Worm (Caenorhabditis elegans): ENCODE results near the gene Y48E1B.3.

Gene Y48E1B.3

DNA sequence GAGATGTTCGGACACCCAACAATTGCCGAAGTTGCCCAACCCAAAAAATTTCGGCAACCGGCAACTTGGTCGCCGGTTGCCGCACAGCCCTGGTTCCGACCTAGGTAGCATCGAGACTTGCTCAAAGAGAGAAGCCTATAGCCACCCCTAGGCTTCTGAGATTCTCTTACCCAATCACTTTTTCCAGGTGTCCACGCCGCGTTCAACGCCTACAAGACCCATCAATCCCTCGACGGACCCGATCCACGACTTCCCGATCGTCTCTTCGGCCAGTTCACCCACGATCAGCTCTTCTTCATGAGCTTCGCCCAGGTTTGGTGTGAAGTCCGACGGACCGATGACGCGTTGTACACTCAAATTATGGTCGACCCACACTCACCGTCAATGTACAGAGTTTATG is 52.0 kb downstream of the Y48E1B.3 start:
- TF ChIP-seq nhr-42 (GFP tag; IDR thresholded peaks at IDR 0.05) (0 out of 2 replicates have a peak, but pooled peaks have one; percentile 6), set-16 (GFP tag; IDR thresholded peaks at IDR 0.05) (peak; percentile 54), unc-130 (GFP tag; optimal IDR thresholded peaks at IDR 0.05) (no peak), php-3 (GFP tag; IDR thresholded peaks at IDR 0.05) (no peak), nhr-28 (tag; optimal IDR thresholded peaks at IDR 0.05) (no peak), snpc-1.2 (GFP tag; IDR thresholded peaks at IDR 0.05) (no peak)

DNA sequence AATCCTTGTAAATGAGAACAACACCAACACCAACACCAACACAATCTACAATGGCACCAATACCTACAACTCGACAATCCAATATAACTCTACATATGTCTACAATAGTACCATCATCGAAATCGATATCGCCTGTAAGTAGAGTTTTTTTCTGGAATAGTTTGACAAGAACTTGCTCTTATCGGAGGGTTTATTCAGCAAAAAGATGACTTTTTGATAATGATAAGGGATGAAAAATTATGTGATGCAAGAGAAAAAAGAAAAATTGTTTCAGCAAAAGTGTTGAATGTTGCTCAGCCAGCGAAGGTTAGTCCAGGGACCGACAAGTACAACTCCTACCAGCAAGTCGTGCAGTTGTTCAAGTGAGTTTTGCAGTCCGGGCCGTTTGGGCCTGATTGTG is 59.2 kb downstream of the Y48E1B.3 start:
- no peak for TF ChIP-seq tra-1 (GFP tag; IDR thresholded peaks at IDR 0.05)
- no peak for TF ChIP-seq vab-7 (GFP tag; IDR thresholded peaks at IDR 0.05)
- TF ChIP-seq unc-62 (GFP tag; optimal IDR thresholded peaks at IDR 0.05 in 1 of 2) = peak in 1 of 2 experiments; percentile 77
- no peak for TF ChIP-seq unc-62 (tag; optimal IDR thresholded peaks at IDR 0.05)
- 0 out of 2 replicates have a peak, but pooled peaks have one; percentile 24 for TF ChIP-seq dmd-6 (GFP tag; IDR thresholded peaks at IDR 0.05)
- peak; percentile 10 for TF ChIP-seq nhr-28 (tag; optimal IDR thresholded peaks at IDR 0.05)
- no peak for TF ChIP-seq F37D6.2 (tag; optimal IDR thresholded peaks at IDR 0.05)
- peak; percentile 71 for TF ChIP-seq pqm-1 (tag; optimal IDR thresholded peaks at IDR 0.05)

ce11 chrII:13507535-13507934 is 60.2 kb downstream of the Y48E1B.3 start, which contains the start of gene nep-17:
Gene nep-17, plus strand, starts transcription at chrII:13507819.
- TF ChIP-seq ZK546.5 (tag; optimal IDR thresholded peaks at IDR 0.05) (no peak), set-16 (GFP tag; IDR thresholded peaks at IDR 0.05) (no peak), lir-3 (tag; optimal IDR thresholded peaks at IDR 0.05) (no peak), unc-130 (GFP tag; optimal IDR thresholded peaks at IDR 0.05) (no peak), dmd-6 (GFP tag; IDR thresholded peaks at IDR 0.05) (peak; percentile 45; the same call in 1 of the 2 replicates), madf-9 (GFP tag; conservative IDR thresholded peaks at IDR 0.05) (no peak), mxl-3 (GFP tag; optimal IDR thresholded peaks at IDR 0.05) (peak; percentile 27), daf-16 (GFP tag; optimal IDR thresholded peaks at IDR 0.05) (no peak), daf-16 (tag; optimal IDR thresholded peaks at IDR 0.05) (peak; percentile 24), egl-27 (tag; optimal IDR thresholded peaks at IDR 0.05) (no peak), dve-1 (tag; optimal IDR thresholded peaks at IDR 0.05; ENCODE audit: insufficient read depth) (peak; percentile 36), tag-97 (GFP tag; IDR thresholded peaks at IDR 0.05) (no peak), lin-29 (GFP tag; IDR thresholded peaks at IDR 0.05) (no peak), hlh-11 (tag; optimal IDR thresholded peaks at IDR 0.05) (peak; percentile 52), nhr-10 (tag; optimal IDR thresholded peaks at IDR 0.05) (no peak), zip-2 (tag; optimal IDR thresholded peaks at IDR 0.05) (no peak), Y75B8A.6 (GFP tag; IDR thresholded peaks at IDR 0.05) (no peak), egl-43 (GFP tag; IDR thresholded peaks at IDR 0.05) (no peak), gei-8 (GFP tag; optimal IDR thresholded peaks at IDR 0.05) (no peak), duxl-1 (tag; optimal IDR thresholded peaks at IDR 0.05; ENCODE audit: poor library complexity) (no peak), hlh-30 (tag; optimal IDR thresholded peaks at IDR 0.05; ENCODE audit: insufficient read depth) (no peak), ceh-44 (GFP tag; IDR thresholded peaks at IDR 0.05) (no peak), dpl-1 (GFP tag; optimal IDR thresholded peaks at IDR 0.05) (no peak), mes-2 (tag; optimal IDR thresholded peaks at IDR 0.05; ENCODE audit: poor library complexity, severe bottlenecking) (no peak), ceh-20 (GFP tag; IDR thresholded peaks at IDR 0.05) (no peak), zfp-2 (tag; optimal IDR thresholded peaks at IDR 0.05) (no peak), unc-39 (tag; optimal IDR thresholded peaks at IDR 0.05) (no peak), ceh-28 (tag; optimal IDR thresholded peaks at IDR 0.05) (no peak), mxl-2 (GFP tag; conservative IDR thresholded peaks at IDR 0.05) (no peak), nhr-11 (tag; optimal IDR thresholded peaks at IDR 0.05) (no peak), ctbp-1 (GFP tag; IDR thresholded peaks at IDR 0.05) (no peak), mdl-1 (tag; optimal IDR thresholded peaks at IDR 0.05) (no peak), ztf-7 (tag; optimal IDR thresholded peaks at IDR 0.05) (no peak), dmd-8 (GFP tag; IDR thresholded peaks at IDR 0.05) (no peak), cey-2 (tag; optimal IDR thresholded peaks at IDR 0.05; ENCODE audit: borderline replicate concordance, insufficient read depth) (no peak), rbr-2 (tag; optimal IDR thresholded peaks at IDR 0.05) (no peak), nhr-237 (tag; optimal IDR thresholded peaks at IDR 0.05) (no peak), Y48G9A.11 (GFP tag; IDR thresholded peaks at IDR 0.05) (no peak), aha-1 (tag) (no peak)
